In genomic region chrIII:535266-536107, ce11 we compare ENCODE assay signal across 5 worm cellular contexts.
A peak's percentile ranks its signal among the peaks of the same experiment; 100 is the strongest.
TF ChIP-seq lines count a peak whose summit lies in the region.

No protein-coding gene starts in this region.

TF ChIP-seq in whole organism, L1 larva, 84 proteins besides CTCF, POLR2A, EP300 and RAD21 (continues in another document):
- TF ChIP-seq Y116A8C.19 (tag; optimal IDR thresholded peaks at IDR 0.05; lab: Kevin White, UChicago; ENCODE audit: borderline replicate concordance) = no peak
- TF ChIP-seq fos-1 (tag; optimal IDR thresholded peaks at IDR 0.05; lab: Kevin White, UChicago) = peak; percentile 8
- TF ChIP-seq efl-1 (optimal IDR thresholded peaks at IDR 0.05; lab: Kevin White, UChicago) = peak; percentile 14 to 16
- peak in 1 of 2 experiments; percentile 92 for TF ChIP-seq efl-1 (GFP tag; optimal IDR thresholded peaks at IDR 0.05 in 1 of 2; lab: Kevin White, UChicago)
- no peak for TF ChIP-seq ztf-4 (tag; optimal IDR thresholded peaks at IDR 0.05; lab: Kevin White, UChicago)
- TF ChIP-seq grh-1 (GFP tag; IDR thresholded peaks at IDR 0.05; lab: Robert Waterston, UW) = no peak
- TF ChIP-seq rnt-1 (tag; optimal IDR thresholded peaks at IDR 0.05; lab: Kevin White, UChicago) = no peak
- peak; percentile 62 for TF ChIP-seq nhr-71 (tag; optimal IDR thresholded peaks at IDR 0.05; lab: Kevin White, UChicago)
- no peak for TF ChIP-seq pqm-1 (tag; optimal IDR thresholded peaks at IDR 0.05; lab: Kevin White, UChicago)
- TF ChIP-seq fkh-4 (tag; optimal IDR thresholded peaks at IDR 0.05; lab: Kevin White, UChicago; ENCODE audit: borderline replicate concordance) = peak; percentile 23
- TF ChIP-seq C34B4.2 (tag; optimal IDR thresholded peaks at IDR 0.05; lab: Kevin White, UChicago) = no peak
- no peak for TF ChIP-seq sox-4 (tag; optimal IDR thresholded peaks at IDR 0.05; lab: Kevin White, UChicago)
- no peak for TF ChIP-seq lin-14 (GFP tag; optimal IDR thresholded peaks at IDR 0.05; lab: Kevin White, UChicago)
- TF ChIP-seq mab-9 (GFP tag; IDR thresholded peaks at IDR 0.05; lab: Robert Waterston, UW) = no peak
- TF ChIP-seq blmp-1 (tag; optimal IDR thresholded peaks at IDR 0.05; lab: Kevin White, UChicago) = no peak
- TF ChIP-seq mep-1 (tag; optimal IDR thresholded peaks at IDR 0.05; lab: Kevin White, UChicago) = no peak
- TF ChIP-seq snpc-4 (tag; optimal IDR thresholded peaks at IDR 0.05; lab: Kevin White, UChicago) = no peak
- peak; percentile 34 for TF ChIP-seq aly-2 (tag; optimal IDR thresholded peaks at IDR 0.05; lab: Kevin White, UChicago)

TF ChIP-seq in whole organism, L3 larva, 47 proteins besides CTCF, POLR2A, EP300 and RAD21 (continues in another document):
- TF ChIP-seq skn-1 (tag; optimal IDR thresholded peaks at IDR 0.05; lab: Kevin White, UChicago) (no peak), ztf-11 (tag; optimal IDR thresholded peaks at IDR 0.05; lab: Kevin White, UChicago) (no peak), nhr-76 (tag; optimal IDR thresholded peaks at IDR 0.05; lab: Kevin White, UChicago) (no peak), ZK546.5 (tag; optimal IDR thresholded peaks at IDR 0.05; lab: Kevin White, UChicago) (no peak), nhr-12 (tag; optimal IDR thresholded peaks at IDR 0.05; lab: Kevin White, UChicago) (no peak), pqm-1 (tag; optimal IDR thresholded peaks at IDR 0.05; lab: Kevin White, UChicago) (peak; percentile 2), lsy-12 (tag; optimal IDR thresholded peaks at IDR 0.05; lab: Kevin White, UChicago) (no peak), fkh-2 (tag; optimal IDR thresholded peaks at IDR 0.05; lab: Kevin White, UChicago) (no peak), ceh-9 (tag; optimal IDR thresholded peaks at IDR 0.05; lab: Kevin White, UChicago) (no peak), nfya-1 (tag; optimal IDR thresholded peaks at IDR 0.05; lab: Kevin White, UChicago; ENCODE audit: insufficient read depth) (peak; percentile 23), aly-2 (tag; optimal IDR thresholded peaks at IDR 0.05; lab: Kevin White, UChicago) (no peak), eor-1 (tag; optimal IDR thresholded peaks at IDR 0.05; lab: Kevin White, UChicago) (no peak), sea-2 (GFP tag; optimal IDR thresholded peaks at IDR 0.05; lab: Kevin White, UChicago) (no peak), fos-1 (tag; optimal IDR thresholded peaks at IDR 0.05; lab: Kevin White, UChicago) (no peak), pha-4 (tag; optimal IDR thresholded peaks at IDR 0.05; lab: Kevin White, UChicago) (peak; percentile 21), nhr-237 (tag; optimal IDR thresholded peaks at IDR 0.05; lab: Kevin White, UChicago) (no peak), ceh-82 (tag; optimal IDR thresholded peaks at IDR 0.05; lab: Kevin White, UChicago) (no peak), elt-2 (tag; optimal IDR thresholded peaks at IDR 0.05; lab: Kevin White, UChicago) (peak; percentile 75), nhr-23 (tag; optimal IDR thresholded peaks at IDR 0.05; lab: Kevin White, UChicago) (no peak), nhr-43 (tag; optimal IDR thresholded peaks at IDR 0.05; lab: Kevin White, UChicago; ENCODE audit: poor library complexity, severe bottlenecking) (no peak)

TF ChIP-seq in whole organism, early embryonic, 17 proteins besides CTCF, POLR2A, EP300 and RAD21:
- TF ChIP-seq flt-1 (GFP tag; IDR thresholded peaks at IDR 0.05; lab: Robert Waterston, UW) (peak; percentile 89), aly-1 (tag; optimal IDR thresholded peaks at IDR 0.05; lab: Kevin White, UChicago) (no peak), scrt-1 (GFP tag; IDR thresholded peaks at IDR 0.05; lab: Robert Waterston, UW) (peak; percentile 84), pes-1 (GFP tag; IDR thresholded peaks at IDR 0.05; lab: Robert Waterston, UW) (peak; percentile 89), hmbx-1 (tag; optimal IDR thresholded peaks at IDR 0.05; lab: Kevin White, UChicago) (no peak), B0310.2 (tag; optimal IDR thresholded peaks at IDR 0.05; lab: Kevin White, UChicago) (peak; percentile 56), F13C5.2 (tag; optimal IDR thresholded peaks at IDR 0.05; lab: Kevin White, UChicago) (peak; percentile 83), ceh-36 (tag; optimal IDR thresholded peaks at IDR 0.05; lab: Kevin White, UChicago) (peak; percentile 77), tbx-37 (GFP tag; conservative IDR thresholded peaks at IDR 0.05; lab: Robert Waterston, UW) (peak; percentile 79), tbx-11 (GFP tag; IDR thresholded peaks at IDR 0.05; lab: Robert Waterston, UW) (peak; percentile 83), sea-1 (GFP tag; conservative IDR thresholded peaks at IDR 0.05; lab: Robert Waterston, UW) (peak; percentile 76; the same call in 1 of the 2 replicates), tra-4 (tag; optimal IDR thresholded peaks at IDR 0.05; lab: Kevin White, UChicago) (peak; percentile 17), ceh-13 (GFP tag; optimal IDR thresholded peaks at IDR 0.05; lab: Kevin White, UChicago) (peak; percentile 68), ama-1 (optimal IDR thresholded peaks at IDR 0.05; lab: Kevin White, UChicago) (no peak), ets-7 (tag; optimal IDR thresholded peaks at IDR 0.05; lab: Kevin White, UChicago) (peak; percentile 27), hmg-4 (GFP tag; optimal IDR thresholded peaks at IDR 0.05; lab: Kevin White, UChicago) (peak; percentile 71), hnd-1 (tag; optimal IDR thresholded peaks at IDR 0.05; lab: Kevin White, UChicago) (peak; percentile 55)
TF ChIP-seq in whole organism, early embryonic: peak in this region for 14.

TF ChIP-seq in whole organism, midembryonic, 9 proteins besides CTCF, POLR2A, EP300 and RAD21:
- peak; percentile 84 for TF ChIP-seq ztf-23 (GFP tag; IDR thresholded peaks at IDR 0.05; lab: Robert Waterston, UW)
- TF ChIP-seq med-1 (GFP tag; optimal IDR thresholded peaks at IDR 0.05; lab: Kevin White, UChicago; ENCODE audit: insufficient read depth) = peak; percentile 34
- TF ChIP-seq ztf-29 (GFP tag; IDR thresholded peaks at IDR 0.05; lab: Robert Waterston, UW) = peak; percentile 60
- TF ChIP-seq tab-1 (GFP tag; IDR thresholded peaks at IDR 0.05; lab: Robert Waterston, UW) = peak; percentile 90
- no peak for TF ChIP-seq cog-1 (tag; optimal IDR thresholded peaks at IDR 0.05; lab: Kevin White, UChicago)
- peak; percentile 94 for TF ChIP-seq flt-1 (GFP tag; IDR thresholded peaks at IDR 0.05; lab: Robert Waterston, UW)
- TF ChIP-seq klf-2 (GFP tag; conservative IDR thresholded peaks at IDR 0.05; lab: Robert Waterston, UW) = peak; percentile 60; the same call in 1 of the 2 replicates
- TF ChIP-seq T22C8.4 (GFP tag; IDR thresholded peaks at IDR 0.05; lab: Robert Waterston, UW) = peak; percentile 69
- peak; percentile 77 for TF ChIP-seq ref-1 (GFP tag; conservative IDR thresholded peaks at IDR 0.05; lab: Robert Waterston, UW)

TF ChIP-seq in whole organism, young adult, 124 proteins besides CTCF, POLR2A, EP300 and RAD21 (continues in another document):
- TF ChIP-seq attf-5 (GFP tag; optimal IDR thresholded peaks at IDR 0.05; lab: Kevin White, UChicago) (no peak), mcd-1 (GFP tag; IDR thresholded peaks at IDR 0.05; lab: Robert Waterston, UW) (peak; percentile 63), attf-6 (GFP tag; IDR thresholded peaks at IDR 0.05; lab: Robert Waterston, UW) (no peak), F22D6.2 (tag; optimal IDR thresholded peaks at IDR 0.05; lab: Kevin White, UChicago) (no peak), madf-10 (tag; optimal IDR thresholded peaks at IDR 0.05; lab: Kevin White, UChicago) (peak; percentile 67), nhr-80 (tag; optimal IDR thresholded peaks at IDR 0.05; lab: Kevin White, UChicago) (peak; percentile 93), egl-44 (GFP tag; IDR thresholded peaks at IDR 0.05; lab: Robert Waterston, UW) (0 out of 2 replicates have a peak, but pooled peaks have one; percentile 30), snpc-1.3 (tag; optimal IDR thresholded peaks at IDR 0.05; lab: Kevin White, UChicago; ENCODE audit: insufficient read depth) (peak; percentile 32), Y95B8A.8 (GFP tag; IDR thresholded peaks at IDR 0.05; lab: Robert Waterston, UW) (no peak), die-1 (tag; optimal IDR thresholded peaks at IDR 0.05; lab: Kevin White, UChicago) (peak; percentile 67), Y79H2A.3 (GFP tag; conservative IDR thresholded peaks at IDR 0.05; lab: Robert Waterston, UW) (no peak), C06A6.2 (GFP tag; conservative IDR thresholded peaks at IDR 0.05; lab: Robert Waterston, UW) (no peak), tbp1 (GFP tag; optimal IDR thresholded peaks at IDR 0.05; lab: Kevin White, UChicago) (peak; percentile 93), F23B12.7 (tag; optimal IDR thresholded peaks at IDR 0.05; lab: Kevin White, UChicago; ENCODE audit: insufficient read depth) (peak; percentile 14), atf-7 (tag; optimal IDR thresholded peaks at IDR 0.05; lab: Kevin White, UChicago) (peak; percentile 28), zfh-2 (GFP tag; conservative IDR thresholded peaks at IDR 0.05; lab: Robert Waterston, UW) (peak; percentile 49; the same call in 1 of the 2 replicates), B0336.3 (GFP tag; IDR thresholded peaks at IDR 0.05; lab: Robert Waterston, UW) (peak; percentile 69), K11D2.4 (GFP tag; IDR thresholded peaks at IDR 0.05; lab: Robert Waterston, UW) (no peak), ZK185.1 (tag; optimal IDR thresholded peaks at IDR 0.05; lab: Kevin White, UChicago; ENCODE audit: poor library complexity, severe bottlenecking) (peak; percentile 27), ztf-18 (tag; optimal IDR thresholded peaks at IDR 0.05; lab: Kevin White, UChicago) (peak; percentile 73), let-607 (tag; optimal IDR thresholded peaks at IDR 0.05; lab: Kevin White, UChicago) (peak; percentile 12 to 67), rpc-1 (optimal IDR thresholded peaks at IDR 0.05; lab: Kevin White, UChicago) (peak; percentile 61), rpc-1 (tag; optimal IDR thresholded peaks at IDR 0.05; lab: Kevin White, UChicago) (peak; percentile 81), T07F8.4 (tag; optimal IDR thresholded peaks at IDR 0.05; lab: Kevin White, UChicago) (peak; percentile 43), dox-1 (GFP tag; IDR thresholded peaks at IDR 0.05; lab: Robert Waterston, UW) (peak; percentile 76), hmg-1.2 (GFP tag; IDR thresholded peaks at IDR 0.05; lab: Robert Waterston, UW) (peak; percentile 85), nhr-179 (tag; optimal IDR thresholded peaks at IDR 0.05; lab: Kevin White, UChicago) (no peak), him-1 (tag; optimal IDR thresholded peaks at IDR 0.05; lab: Kevin White, UChicago) (peak; percentile 79), ama-1 (optimal IDR thresholded peaks at IDR 0.05; lab: Kevin White, UChicago) (no peak), ama-1 (GFP tag; optimal IDR thresholded peaks at IDR 0.05; lab: Kevin White, UChicago) (peak in 1 of 2 experiments; percentile 21), cebp-1 (GFP tag; IDR thresholded peaks at IDR 0.05; lab: Robert Waterston, UW) (0 out of 2 replicates have a peak, but pooled peaks have one; percentile 11), cebp-1 (tag; optimal IDR thresholded peaks at IDR 0.05; lab: Kevin White, UChicago) (peak; percentile 10), ets-4 (GFP tag; optimal IDR thresholded peaks at IDR 0.05; lab: Kevin White, UChicago) (no peak), Y53G8AR.9 (GFP tag; conservative IDR thresholded peaks at IDR 0.05; lab: Robert Waterston, UW) (0 out of 2 replicates have a peak, but pooled peaks have one; percentile 28)

Comparison
In these comparisons a context has a peak if more than half of its experiments do, and no peak if none do; other contexts are left out.
1. Of the 8 proteins assayed by ChIP-seq in both whole organism, young adult and whole organism, L1 larva: peak only in whole organism, young adult: none; only in whole organism, L1 larva: efl-1, lin-35 and unc-130; in both: nhr-90; in neither: 2; mixed calls (peak in some experiments, not most) for 2.